Worm (Caenorhabditis elegans): Measurements from ENCODE around the gene gly-14.

DNA sequence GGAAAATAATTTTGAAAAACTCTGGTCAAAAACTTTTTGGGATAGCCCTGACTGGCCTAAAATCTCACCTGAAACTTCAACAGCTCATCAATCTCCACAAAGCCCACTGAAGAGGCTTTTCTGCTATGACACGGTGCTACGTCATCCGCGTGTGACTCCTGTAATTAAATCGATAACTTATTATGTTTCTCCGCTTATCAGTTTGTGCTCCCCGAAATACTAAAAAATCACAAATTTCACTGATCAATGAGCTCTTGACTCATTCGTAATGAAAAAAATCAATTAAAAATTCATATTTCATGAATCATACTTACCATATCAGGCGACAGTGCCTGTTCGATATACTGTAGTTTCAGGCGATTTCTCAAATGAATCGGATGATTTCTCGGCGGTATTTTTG lies 18.0 kb downstream of the gly-14 start:
- no peak for TF ChIP-seq zag-1 (tag; optimal IDR thresholded peaks at IDR 0.05)
- no peak for TF ChIP-seq unc-62 (GFP tag; optimal IDR thresholded peaks at IDR 0.05)
- no peak for TF ChIP-seq ztf-11 (tag; optimal IDR thresholded peaks at IDR 0.05)
- TF ChIP-seq ceh-9 (tag; optimal IDR thresholded peaks at IDR 0.05): no peak
- TF ChIP-seq snpc-4 (tag; optimal IDR thresholded peaks at IDR 0.05): no peak
- TF ChIP-seq nhr-12 (tag; optimal IDR thresholded peaks at IDR 0.05): no peak
